Worm (Caenorhabditis elegans) whole organism, late embryonic: ENCODE measurements around the gene npr-42.

Source experiments
- C38D4.7 ChIP-seq: fragments of 200-800 bp; sonication (Bioruptor generic); optimal IDR thresholded peaks from 2 replicates; lab custom pipeline; 2018; ENCODE audit warnings: mild to moderate bottlenecking, missing genetic modification characterization, moderate library complexity, missing compliant biosample characterization
- che-1 ChIP-seq: sonication (generic microtip); optimal IDR thresholded peaks from 2 replicates; lab custom pipeline; 2016; ENCODE audit warnings: mild to moderate bottlenecking, missing genetic modification characterization, missing compliant biosample characterization
- ets-4 ChIP-seq: sonication (generic microtip); optimal IDR thresholded peaks from 2 replicates; lab custom pipeline; 2016; ENCODE audit warnings: missing genetic modification characterization, missing compliant biosample characterization
- nhr-11 ChIP-seq: fragments of 150-350 bp; optimal IDR thresholded peaks from 2 replicates; lab custom pipeline; 2014; ENCODE audit warnings: missing biosample characterization, missing genetic modification characterization

- TF ChIP-seq nhr-11 (tag; lab: Kevin White, UChicago) = no peak
- no peak for TF ChIP-seq che-1 (tag; lab: Kevin White, UChicago)
- no peak for TF ChIP-seq ets-4 (tag; lab: Kevin White, UChicago)
- no peak for TF ChIP-seq C38D4.7 (GFP tag; lab: Kevin White, UChicago)
These were observed 36.1 kb downstream of the npr-42 start, which contains the start of gene plep-1 for ce11 chrII:4312115-4312514.
